Worm (Caenorhabditis elegans) whole organism, L1 larva: ENCODE measurements around the gene T09D3.3.

Experiments
- C34B4.2 ChIP-seq: sonication (generic microtip); optimal IDR thresholded peaks from 2 replicates; lab custom pipeline; 2017; ENCODE audit warnings: mild to moderate bottlenecking, missing genetic modification characterization, missing compliant biosample characterization
- F16B12.6 ChIP-seq: fragments of 150-350 bp; optimal IDR thresholded peaks from 2 replicates; lab custom pipeline; 2014; ENCODE audit warnings: missing biosample characterization, missing genetic modification characterization
- aly-2 ChIP-seq: fragments of 150-350 bp; optimal IDR thresholded peaks from 2 replicates; lab custom pipeline; 2014; ENCODE audit warnings: missing biosample characterization, missing genetic modification characterization
- ama-1 ChIP-seq: fragments of 150-350 bp; optimal IDR thresholded peaks from 2 replicates; lab custom pipeline; 2014
- blmp-1 ChIP-seq: fragments of 150-350 bp; optimal IDR thresholded peaks from 2 replicates; lab custom pipeline; 2014; ENCODE audit warnings: missing biosample characterization, missing genetic modification characterization
- lin-39 ChIP-seq: fragments of 150-350 bp; optimal IDR thresholded peaks from 2 replicates; lab custom pipeline; 2014; ENCODE audit warnings: missing biosample characterization, missing genetic modification reagents, missing genetic modification characterization
- lir-3 ChIP-seq: sonication (generic microtip); optimal IDR thresholded peaks from 2 replicates; lab custom pipeline; 2016; ENCODE audit warnings: mild to moderate bottlenecking, missing genetic modification characterization, moderate library complexity, missing compliant biosample characterization; ENCODE audit not compliant: poor library complexity
- nhr-76 ChIP-seq: sonication (generic microtip); optimal IDR thresholded peaks from 2 replicates; lab custom pipeline; 2017; ENCODE audit warnings: missing biosample characterization, missing genetic modification characterization
- nhr-84 ChIP-seq: sonication (generic microtip); optimal IDR thresholded peaks from 2 replicates; lab custom pipeline; 2017; ENCODE audit warnings: missing biosample characterization, missing genetic modification characterization
- tbx-2 ChIP-seq: sonication (generic microtip); optimal IDR thresholded peaks from 2 replicates; lab custom pipeline; 2016; ENCODE audit warnings: missing genetic modification characterization, missing compliant biosample characterization
- unc-130 ChIP-seq: fragments of 150-350 bp; optimal IDR thresholded peaks from 2 replicates; lab custom pipeline; 2017; ENCODE audit warnings: missing biosample characterization, missing genetic modification characterization, inconsistent platforms
- unc-62 ChIP-seq: fragments of 150-350 bp; optimal IDR thresholded peaks from 2 replicates; lab custom pipeline; 2014; ENCODE audit warnings: missing biosample characterization, missing genetic modification reagents, missing genetic modification characterization

- no peak for TF ChIP-seq lir-3 (tag; lab: Kevin White, UChicago)
- no peak for TF ChIP-seq lin-39
- no peak for TF ChIP-seq tbx-2 (tag; lab: Kevin White, UChicago)
- TF ChIP-seq unc-62 (GFP tag; lab: Kevin White, UChicago), result no peak
- no peak for TF ChIP-seq C34B4.2
- no peak for TF ChIP-seq ama-1 (lab: Kevin White, UChicago)
- no peak for TF ChIP-seq blmp-1 (tag; lab: Kevin White, UChicago)
- TF ChIP-seq nhr-76 (tag; lab: Kevin White, UChicago), result no peak
- TF ChIP-seq unc-130 (tag; lab: Kevin White, UChicago), result no peak
- no peak for TF ChIP-seq F16B12.6 (tag; lab: Kevin White, UChicago)
- no peak for TF ChIP-seq aly-2 (tag; lab: Kevin White, UChicago)
- TF ChIP-seq nhr-84 (tag; lab: Kevin White, UChicago), result no peak
Observed at ce11 chrV:5311635-5312034, 37.7 kb downstream of the T09D3.3 start, which contains the start of gene C10G8.4.
